Fruit fly (Drosophila melanogaster): Measurements from ENCODE around the gene CG32262.

Gene CG32262

dm6 chr3L:3809943-3810342, at the start of gene CG32262:
Gene CG32262, minus strand, starts transcription at chr3L:3810196.
- TF ChIP-seq fd96Ca (GFP tag; IDR thresholded peaks at IDR 0.05) (no peak), CG4496 (GFP tag; IDR thresholded peaks at IDR 0.05) (no peak), EcR (GFP tag; optimal IDR thresholded peaks at IDR 0.05) (no peak)

dm6 chr3L:3856004-3856403, 46.0 kb upstream of the CG32262 start:
- TF ChIP-seq Snoo (tag; optimal IDR thresholded peaks at IDR 0.05) (no peak), CG10348 (GFP tag; IDR thresholded peaks at IDR 0.05) (no peak), CG9948 (tag; optimal IDR thresholded peaks at IDR 0.05) (no peak), EcR (GFP tag; optimal IDR thresholded peaks at IDR 0.05) (no peak), Ets98B (GFP tag; IDR thresholded peaks at IDR 0.05) (no peak), Pif1B (GFP tag; optimal IDR thresholded peaks at IDR 0.05) (no peak), CG17806 (tag; optimal IDR thresholded peaks at IDR 0.05) (no peak), CG34367 (tag; optimal IDR thresholded peaks at IDR 0.05) (no peak), CG14655 (GFP tag; optimal IDR thresholded peaks at IDR 0.05) (no peak), D1 (tag; optimal IDR thresholded peaks at IDR 0.05) (no peak), CG32121 (GFP tag; IDR thresholded peaks at IDR 0.05) (no peak)

dm6 chr3L:3855194-3855980, 45.4 kb upstream of the CG32262 start:
- TF ChIP-seq CG4496 (GFP tag; IDR thresholded peaks at IDR 0.05) = no peak
- no peak for TF ChIP-seq CG8301 (tag; optimal IDR thresholded peaks at IDR 0.05)
- no peak for TF ChIP-seq CG10348 (GFP tag; IDR thresholded peaks at IDR 0.05)

- TF ChIP-seq EcR (GFP tag; optimal IDR thresholded peaks at IDR 0.05) = no peak
- peak; percentile 68 for TF ChIP-seq CG13204 (GFP tag; optimal IDR thresholded peaks at IDR 0.05)
- TF ChIP-seq CG14655 (GFP tag; optimal IDR thresholded peaks at IDR 0.05) = peak; percentile 30
- no peak for TF ChIP-seq CG32121 (GFP tag; IDR thresholded peaks at IDR 0.05)
- peak; percentile 37 for TF ChIP-seq Pif1A (GFP tag; optimal IDR thresholded peaks at IDR 0.05)
- TF ChIP-seq CG8159 (tag; optimal IDR thresholded peaks at IDR 0.05) = peak; percentile 73
- peak; percentile 28; the same call in 1 of the 2 replicates for TF ChIP-seq rn (GFP tag; IDR thresholded peaks at IDR 0.05)
- no peak; the same call in 1 of the 2 replicates for TF ChIP-seq Ets98B (GFP tag; IDR thresholded peaks at IDR 0.05)
- peak; percentile 37 for TF ChIP-seq Pif1B (GFP tag; optimal IDR thresholded peaks at IDR 0.05)
- TF ChIP-seq CG34367 (tag; optimal IDR thresholded peaks at IDR 0.05) = peak; percentile 81
- TF ChIP-seq CG17806 (tag; optimal IDR thresholded peaks at IDR 0.05) = peak; percentile 55
- TF ChIP-seq D1 (tag; optimal IDR thresholded peaks at IDR 0.05) = no peak
- 0 out of 2 replicates have a peak, but pooled peaks have one; percentile 12 for TF ChIP-seq CG12605 (GFP tag; IDR thresholded peaks at IDR 0.05)
- no peak for TF ChIP-seq gl (tag; optimal IDR thresholded peaks at IDR 0.05)
- peak; percentile 83 for TF ChIP-seq CG15710 (tag; optimal IDR thresholded peaks at IDR 0.05)
- peak; percentile 45 for TF ChIP-seq CG9948 (tag; optimal IDR thresholded peaks at IDR 0.05)
Observed at dm6 chr3L:3852842-3853241, 42.8 kb upstream of the CG32262 start.

dm6 chr3L:3851847-3852246, 41.9 kb upstream of the CG32262 start:
- TF ChIP-seq CG34367 (tag; optimal IDR thresholded peaks at IDR 0.05) (peak; percentile 30), Pif1B (GFP tag; optimal IDR thresholded peaks at IDR 0.05) (peak; percentile 24), CG9948 (tag; optimal IDR thresholded peaks at IDR 0.05) (peak; percentile 30), CG32121 (GFP tag; IDR thresholded peaks at IDR 0.05) (no peak), CG15710 (tag; optimal IDR thresholded peaks at IDR 0.05) (peak; percentile 59), CG13204 (GFP tag; optimal IDR thresholded peaks at IDR 0.05) (no peak), CG8301 (tag; optimal IDR thresholded peaks at IDR 0.05) (peak; percentile 1), CG17806 (tag; optimal IDR thresholded peaks at IDR 0.05) (peak; percentile 40), CG12605 (GFP tag; IDR thresholded peaks at IDR 0.05) (no peak), CG8159 (tag; optimal IDR thresholded peaks at IDR 0.05) (peak; percentile 59), EcR (GFP tag; optimal IDR thresholded peaks at IDR 0.05) (no peak), D1 (tag; optimal IDR thresholded peaks at IDR 0.05) (no peak), rn (GFP tag; IDR thresholded peaks at IDR 0.05) (no peak), Pif1A (GFP tag; optimal IDR thresholded peaks at IDR 0.05) (peak; percentile 17)

dm6 chr3L:3851048-3851447, 41.1 kb upstream of the CG32262 start:
- TF ChIP-seq CG4496 (GFP tag; IDR thresholded peaks at IDR 0.05) (no peak), CG15710 (tag; optimal IDR thresholded peaks at IDR 0.05) (no peak), fd96Ca (GFP tag; IDR thresholded peaks at IDR 0.05) (no peak), rn (GFP tag; IDR thresholded peaks at IDR 0.05) (no peak), CG8301 (tag; optimal IDR thresholded peaks at IDR 0.05) (no peak), EcR (GFP tag; optimal IDR thresholded peaks at IDR 0.05) (no peak), CG9948 (tag; optimal IDR thresholded peaks at IDR 0.05) (no peak), CG12605 (GFP tag; IDR thresholded peaks at IDR 0.05) (no peak), CG10348 (GFP tag; IDR thresholded peaks at IDR 0.05) (no peak), D1 (tag; optimal IDR thresholded peaks at IDR 0.05) (no peak), Snoo (tag; optimal IDR thresholded peaks at IDR 0.05) (no peak), Pif1B (GFP tag; optimal IDR thresholded peaks at IDR 0.05) (no peak), Ets98B (GFP tag; IDR thresholded peaks at IDR 0.05) (no peak), CG17806 (tag; optimal IDR thresholded peaks at IDR 0.05) (no peak), CG14655 (GFP tag; optimal IDR thresholded peaks at IDR 0.05) (no peak)
